Fruit fly (Drosophila melanogaster) whole organism: ENCODE results near the gene pum.

Source experiments
- CG8478 ChIP-seq: fragments of >200 bp; optimal IDR thresholded peaks from 2 replicates; lab custom pipeline; 2018; ENCODE audit warnings: inconsistent platforms
- Dll ChIP-seq: fragments of >200 bp; optimal IDR thresholded peaks from 2 replicates; lab custom pipeline; 2017
- pan ChIP-seq: fragments of >200 bp; optimal IDR thresholded peaks from 2 replicates; lab custom pipeline; 2017
- psq ChIP-seq: fragments of >200 bp; optimal IDR thresholded peaks from 2 replicates; lab custom pipeline; 2017
- usp ChIP-seq: fragments of >200 bp; optimal IDR thresholded peaks from 2 replicates; lab custom pipeline; 2017; ENCODE audit warnings: missing biosample characterization, missing genetic modification characterization, mixed read lengths

DNA sequence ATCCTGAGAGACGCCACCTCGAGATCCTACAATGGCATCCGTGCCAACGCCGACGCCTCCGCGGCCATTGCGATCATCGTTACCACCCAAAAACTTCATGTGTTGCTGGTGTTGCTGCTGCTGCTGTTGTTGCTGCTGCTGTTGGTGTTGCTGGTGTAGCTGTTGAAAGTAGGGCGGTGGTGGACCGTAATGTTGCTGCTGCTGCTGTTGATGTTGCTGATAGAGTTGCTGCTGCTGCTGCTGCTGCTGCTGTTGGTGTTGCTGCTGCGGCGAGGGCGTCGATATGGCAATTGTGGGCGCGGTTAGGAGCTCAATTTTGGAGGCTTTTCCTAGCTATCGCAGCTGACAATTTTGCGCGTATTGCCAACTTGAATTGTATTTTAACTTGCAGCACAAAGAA lies 3.7 kb downstream of the pum start:
- TF ChIP-seq CG8478 (lab: Kevin White, UChicago) (no peak), usp (GFP tag; lab: Kevin White, UChicago) (no peak), psq (lab: Kevin White, UChicago) (no peak), pan (lab: Kevin White, UChicago) (no peak), Dll (lab: Kevin White, UChicago) (no peak)
